Worm (Caenorhabditis elegans): ENCODE results near the gene fzr-1.

DNA sequence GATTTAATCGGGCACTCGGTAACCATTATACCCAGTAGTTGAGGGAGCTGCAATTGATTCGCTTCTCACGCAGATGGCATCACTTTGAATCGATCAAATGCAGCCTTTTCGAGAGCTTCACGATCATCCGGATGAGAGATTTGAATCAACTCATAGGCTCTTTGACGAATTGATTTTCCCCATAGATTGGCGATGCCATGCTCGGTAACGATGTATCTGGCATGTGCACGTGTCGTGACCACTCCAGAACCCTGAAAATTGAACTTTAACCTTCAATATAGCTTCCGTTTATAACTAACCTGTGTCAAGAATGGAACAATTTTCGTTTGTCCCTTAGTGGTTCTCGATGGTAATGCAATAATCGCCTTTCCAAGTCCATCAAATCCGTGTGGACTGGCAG, 39.9 kb upstream of the fzr-1 start:
- TF ChIP-seq nhr-12 (tag; optimal IDR thresholded peaks at IDR 0.05) (no peak), blmp-1 (tag; optimal IDR thresholded peaks at IDR 0.05) (no peak), pha-4 (tag; optimal IDR thresholded peaks at IDR 0.05) (no peak), sem-2 (GFP tag; optimal IDR thresholded peaks at IDR 0.05) (no peak)

Measured in whole organism, mixed stage, embryonic.